Worm (Caenorhabditis elegans) whole organism, young adult: ENCODE results near the gene mapk-15.
A peak's percentile ranks its signal among the peaks of the same experiment; 100 is the strongest.

Experiments
- B0019.2 ChIP-seq: fragments of 200-800 bp; sonication (Bioruptor generic); conservative IDR thresholded peaks from 2 replicates; pipeline ENCODE4 v1.3.6; 2022; ENCODE audit warnings: missing genetic modification reagents, missing genetic modification characterization, missing compliant biosample characterization
- C17E4.6 ChIP-seq: fragments of 200-800 bp; sonication (Bioruptor generic); IDR thresholded peaks from 2 replicates; pipeline ENCODE4 v1.3.6; 2022; ENCODE audit warnings: missing genetic modification reagents, missing genetic modification characterization, missing compliant biosample characterization
- D2030.7 ChIP-seq: fragments of 200-800 bp; sonication (Bioruptor generic); IDR thresholded peaks from 2 replicates; pipeline ENCODE4 v1.3.6; 2022; ENCODE audit warnings: missing genetic modification reagents, missing genetic modification characterization, missing compliant biosample characterization
- F33H1.4 ChIP-seq: fragments of 200-800 bp; sonication (Bioruptor generic); IDR thresholded peaks from 2 replicates; pipeline ENCODE4 v1.3.6; 2022; ENCODE audit warnings: missing genetic modification reagents, missing genetic modification characterization, missing compliant biosample characterization
- F37B4.10 ChIP-seq: fragments of 200-800 bp; sonication (Bioruptor generic); IDR thresholded peaks from 2 replicates; pipeline ENCODE4 v1.3.6; 2022; ENCODE audit warnings: missing genetic modification characterization, missing compliant biosample characterization
- F39B2.1 ChIP-seq: fragments of 200-800 bp; sonication (Bioruptor generic); IDR thresholded peaks from 2 replicates; pipeline ENCODE4 v1.3.6; 2022; ENCODE audit warnings: missing genetic modification reagents, missing genetic modification characterization, missing compliant biosample characterization
- F52B5.7 ChIP-seq: sonication (generic microtip); optimal IDR thresholded peaks from 2 replicates; lab custom pipeline; 2016; ENCODE audit warnings: mild to moderate bottlenecking, missing genetic modification characterization, missing compliant biosample characterization
- F57A8.1 ChIP-seq: fragments of 200-800 bp; sonication (Bioruptor generic); optimal IDR thresholded peaks from 2 replicates; lab custom pipeline; 2018; ENCODE audit warnings: mild to moderate bottlenecking, missing genetic modification characterization, moderate library complexity, missing compliant biosample characterization
- K12H6.12 ChIP-seq: fragments of 200-800 bp; sonication (Bioruptor generic); optimal IDR thresholded peaks from 2 replicates; lab custom pipeline; 2018; ENCODE audit warnings: mild to moderate bottlenecking, missing genetic modification characterization, missing compliant biosample characterization
- Y56A3A.18 ChIP-seq: fragments of 200-800 bp; sonication (Bioruptor generic); IDR thresholded peaks from 2 replicates; pipeline ENCODE4 v1.3.6; 2022; ENCODE audit warnings: missing genetic modification reagents, missing genetic modification characterization, missing compliant biosample characterization
- ama-1 ChIP-seq, 3 experiments: fragments of 150-350 bp in 1 of 3; sonication (generic microtip) in 2 of 3; optimal IDR thresholded peaks; 2 replicates each; lab custom pipeline; 2014 to 2018; ENCODE audit warnings: missing biosample characterization in 2 of 3, missing genetic modification characterization in 2 of 3, missing genetic modification reagents in 2 of 3
- attf-3 ChIP-seq: fragments of 200-800 bp; sonication (Bioruptor generic); conservative IDR thresholded peaks from 2 replicates; pipeline ENCODE4 v1.3.6; 2022; ENCODE audit warnings: missing genetic modification reagents, missing genetic modification characterization, missing compliant biosample characterization
- attf-5 ChIP-seq: fragments of 200-800 bp; sonication (Bioruptor generic); optimal IDR thresholded peaks from 2 replicates; lab custom pipeline; 2018; ENCODE audit warnings: mild to moderate bottlenecking, missing genetic modification characterization, missing compliant biosample characterization
- cebp-2 ChIP-seq: fragments of 200-800 bp; sonication (Bioruptor generic); IDR thresholded peaks from 2 replicates; pipeline ENCODE4 v1.3.6; 2022; ENCODE audit warnings: missing genetic modification characterization, missing compliant biosample characterization
- ceh-40 ChIP-seq: fragments of 200-800 bp; sonication (Bioruptor generic); IDR thresholded peaks from 2 replicates; pipeline ENCODE4 v1.3.6; 2022; ENCODE audit warnings: missing genetic modification characterization, missing compliant biosample characterization
- chd-7 ChIP-seq: sonication (generic microtip); optimal IDR thresholded peaks from 2 replicates; lab custom pipeline; 2016; ENCODE audit warnings: mild to moderate bottlenecking, missing genetic modification characterization, moderate library complexity, missing compliant biosample characterization
- dox-1 ChIP-seq: fragments of 200-800 bp; sonication (Bioruptor generic); IDR thresholded peaks from 2 replicates; pipeline ENCODE4 v1.3.6; 2022; ENCODE audit warnings: missing genetic modification reagents, missing genetic modification characterization, missing compliant biosample characterization
- dpl-1 ChIP-seq: fragments of 150-350 bp; optimal IDR thresholded peaks from 2 replicates; lab custom pipeline; 2014; ENCODE audit warnings: missing biosample characterization, missing genetic modification reagents, missing genetic modification characterization
- efl-1 ChIP-seq: fragments of 150-350 bp; optimal IDR thresholded peaks from 2 replicates; lab custom pipeline; 2014; ENCODE audit warnings: missing biosample characterization, missing genetic modification reagents, missing genetic modification characterization
- ekl-4 ChIP-seq: fragments of 200-800 bp; sonication (Bioruptor generic); IDR thresholded peaks from 2 replicates; pipeline ENCODE4 v1.3.6; 2022; ENCODE audit warnings: missing genetic modification reagents, missing genetic modification characterization, missing compliant biosample characterization
- fkh-3 ChIP-seq: sonication (generic microtip); optimal IDR thresholded peaks from 2 replicates; lab custom pipeline; 2016; ENCODE audit warnings: mild to moderate bottlenecking, missing genetic modification characterization, missing compliant biosample characterization
- gei-17 ChIP-seq: fragments of 200-800 bp; sonication (Bioruptor generic); optimal IDR thresholded peaks from 2 replicates; lab custom pipeline; 2018; ENCODE audit warnings: mild to moderate bottlenecking, missing genetic modification characterization, missing compliant biosample characterization
- hlh-26 ChIP-seq: fragments of 200-800 bp; sonication (Bioruptor generic); conservative IDR thresholded peaks from 2 replicates; pipeline ENCODE4 v1.3.6; 2022; ENCODE audit warnings: missing genetic modification reagents, missing genetic modification characterization, missing compliant biosample characterization
- hmg-1.2 ChIP-seq: fragments of 200-800 bp; sonication (Bioruptor generic); IDR thresholded peaks from 2 replicates; pipeline ENCODE4 v1.3.6; 2022; ENCODE audit warnings: missing genetic modification reagents, missing genetic modification characterization, missing compliant biosample characterization
- hsf-1 ChIP-seq: fragments of 200-800 bp; sonication (Bioruptor generic); IDR thresholded peaks from 2 replicates; pipeline ENCODE4 v1.3.6; 2022; ENCODE audit warnings: missing genetic modification reagents, missing genetic modification characterization, missing compliant biosample characterization
- lin-54 ChIP-seq: fragments of 200-800 bp; sonication (Bioruptor generic); optimal IDR thresholded peaks from 2 replicates; lab custom pipeline; 2018; ENCODE audit warnings: mild to moderate bottlenecking, missing genetic modification characterization, missing compliant biosample characterization
- lsl-1 ChIP-seq: fragments of 200-800 bp; sonication (Bioruptor generic); optimal IDR thresholded peaks from 2 replicates; lab custom pipeline; 2018; ENCODE audit warnings: mild to moderate bottlenecking, missing genetic modification characterization, moderate library complexity, missing compliant biosample characterization
- madf-6 ChIP-seq: fragments of 200-800 bp; sonication (Bioruptor generic); IDR thresholded peaks from 2 replicates; pipeline ENCODE4 v1.3.6; 2022; ENCODE audit warnings: missing genetic modification reagents, missing genetic modification characterization, missing compliant biosample characterization
- madf-8 ChIP-seq: fragments of 200-800 bp; sonication (Bioruptor generic); conservative IDR thresholded peaks from 2 replicates; pipeline ENCODE4 v1.3.6; 2022; ENCODE audit warnings: missing genetic modification reagents, missing genetic modification characterization, missing compliant biosample characterization
- mcd-1 ChIP-seq: fragments of 200-800 bp; sonication (Bioruptor generic); IDR thresholded peaks from 2 replicates; pipeline ENCODE4 v1.3.6; 2022; ENCODE audit warnings: missing genetic modification reagents, missing genetic modification characterization, missing compliant biosample characterization
- mes-4 ChIP-seq: sonication (generic microtip); optimal IDR thresholded peaks from 2 replicates; lab custom pipeline; 2016; ENCODE audit warnings: missing genotype, missing genetic modification characterization, missing compliant biosample characterization
- pbrm-1 ChIP-seq: fragments of 200-800 bp; sonication (Bioruptor generic); IDR thresholded peaks from 2 replicates; pipeline ENCODE4 v1.3.6; 2022; ENCODE audit warnings: missing genetic modification reagents, missing genetic modification characterization, missing compliant biosample characterization
- rec-8 ChIP-seq, 2 experiments: sonication (generic microtip); optimal IDR thresholded peaks; 2 replicates each; lab custom pipeline; 2016; ENCODE audit warnings: mild to moderate bottlenecking in 2 of 2, missing genetic modification characterization in 2 of 2, missing genetic modification reagents in 2 of 2, missing genotype in 2 of 2, missing biosample characterization in 1 of 2, missing compliant biosample characterization in 1 of 2, moderate library complexity in 1 of 2
- rpc-1 ChIP-seq, 2 experiments: fragments of 150-350 bp in 1 of 2; sonication (generic microtip) in 1 of 2; optimal IDR thresholded peaks; 2 replicates each; lab custom pipeline; 2014 to 2018; ENCODE audit warnings: missing biosample characterization in 1 of 2, missing genetic modification characterization in 1 of 2, missing genetic modification reagents in 1 of 2, missing genotype in 1 of 2
- snpc-1.3 ChIP-seq: sonication (generic microtip); optimal IDR thresholded peaks from 2 replicates; lab custom pipeline; 2017; ENCODE audit warnings: missing genetic modification characterization, mild to moderate bottlenecking, missing compliant biosample characterization, antibody characterized with exemption, moderate library complexity, missing genotype, missing genetic modification reagents; ENCODE audit not compliant: insufficient read depth
- sptf-2 ChIP-seq: fragments of 200-800 bp; sonication (Bioruptor generic); optimal IDR thresholded peaks from 2 replicates; lab custom pipeline; 2018; ENCODE audit warnings: mild to moderate bottlenecking, missing genetic modification characterization, missing compliant biosample characterization
- xnd-1 ChIP-seq: sonication (generic microtip); optimal IDR thresholded peaks from 2 replicates; lab custom pipeline; 2016; ENCODE audit warnings: missing genotype, missing genetic modification reagents, missing genetic modification characterization, missing compliant biosample characterization
- ztf-18 ChIP-seq: sonication (generic microtip); optimal IDR thresholded peaks from 2 replicates; lab custom pipeline; 2016; ENCODE audit warnings: missing genotype, mild to moderate bottlenecking, missing genetic modification characterization, missing compliant biosample characterization
- ztf-22 ChIP-seq: fragments of 200-800 bp; sonication (Bioruptor generic); optimal IDR thresholded peaks from 2 replicates; lab custom pipeline; 2018; ENCODE audit warnings: mild to moderate bottlenecking, missing genetic modification characterization, moderate library complexity, missing compliant biosample characterization
- ztf-25 ChIP-seq: fragments of 200-800 bp; sonication (Bioruptor generic); IDR thresholded peaks from 2 replicates; pipeline ENCODE4 v1.3.6; 2022; ENCODE audit warnings: missing genetic modification reagents, missing genetic modification characterization, missing compliant biosample characterization
- ztf-26 ChIP-seq: sonication (generic microtip); optimal IDR thresholded peaks from 2 replicates; lab custom pipeline; 2017; ENCODE audit warnings: missing genetic modification characterization, missing compliant biosample characterization
- ztf-28 ChIP-seq: fragments of 200-800 bp; sonication (Bioruptor generic); IDR thresholded peaks from 2 replicates; pipeline ENCODE4 v1.3.6; 2022; ENCODE audit warnings: missing genetic modification reagents, missing genetic modification characterization, missing compliant biosample characterization
- ztf-3 ChIP-seq: fragments of 200-800 bp; sonication (Bioruptor generic); optimal IDR thresholded peaks from 2 replicates; lab custom pipeline; 2018; ENCODE audit warnings: mild to moderate bottlenecking, missing genetic modification characterization, missing compliant biosample characterization

The mapk-15 gene

ce11 chrIII:6067557-6067956, at the start of gene mapk-15:
Gene mapk-15 (plus strand): TSS chrIII:6067857.
- TF ChIP-seq F39B2.1 (GFP tag; lab: Robert Waterston, UW) (no peak), ztf-22 (GFP tag; lab: Kevin White, UChicago) (no peak), mcd-1 (no peak), F37B4.10 (GFP tag; lab: Robert Waterston, UW) (no peak), pbrm-1 (GFP tag; lab: Robert Waterston, UW) (no peak), attf-5 (GFP tag; lab: Kevin White, UChicago) (no peak)
- TF ChIP-seq, all 124 proteins: peak for 0

- TF ChIP-seq D2030.7 (GFP tag; lab: Robert Waterston, UW), result 0 out of 2 replicates have a peak, but pooled peaks have one; percentile 0
- no peak for TF ChIP-seq F52B5.7 (tag; lab: Kevin White, UChicago)
- peak; percentile 98 for TF ChIP-seq hmg-1.2 (GFP tag; lab: Robert Waterston, UW)
- no peak for TF ChIP-seq ama-1 (optimal IDR thresholded peaks at IDR 0.05; lab: Kevin White, UChicago)
- TF ChIP-seq ama-1 (GFP tag; optimal IDR thresholded peaks at IDR 0.05; lab: Kevin White, UChicago), result no peak
- peak; percentile 76 for TF ChIP-seq efl-1 (GFP tag; lab: Kevin White, UChicago)
- no peak for TF ChIP-seq K12H6.12 (tag; lab: Kevin White, UChicago)
- no peak for TF ChIP-seq F57A8.1 (GFP tag; lab: Kevin White, UChicago)
- TF ChIP-seq rpc-1 (optimal IDR thresholded peaks at IDR 0.05; lab: Kevin White, UChicago), result no peak
- TF ChIP-seq rpc-1 (tag; optimal IDR thresholded peaks at IDR 0.05; lab: Kevin White, UChicago), result no peak
- TF ChIP-seq mes-4 (tag; lab: Kevin White, UChicago), result no peak
- peak; percentile 2 for TF ChIP-seq snpc-1.3 (tag; lab: Kevin White, UChicago)
- no peak for TF ChIP-seq ekl-4
- TF ChIP-seq gei-17 (GFP tag; lab: Kevin White, UChicago), result no peak
- no peak for TF ChIP-seq hlh-26
- TF ChIP-seq F33H1.4, result 0 out of 2 replicates have a peak, but pooled peaks have one; percentile 6
- TF ChIP-seq lsl-1, result peak; percentile 52
- TF ChIP-seq mcd-1, result peak; percentile 92
- no peak for TF ChIP-seq hsf-1 (GFP tag; lab: Robert Waterston, UW)
- TF ChIP-seq fkh-3 (tag; lab: Kevin White, UChicago), result no peak
- TF ChIP-seq sptf-2 (GFP tag; lab: Kevin White, UChicago), result no peak
- peak; percentile 30 for TF ChIP-seq lin-54 (GFP tag; lab: Kevin White, UChicago)
- TF ChIP-seq xnd-1 (tag; lab: Kevin White, UChicago), result peak; percentile 6
- TF ChIP-seq ztf-3 (GFP tag; lab: Kevin White, UChicago), result no peak
- TF ChIP-seq ztf-25 (GFP tag; lab: Robert Waterston, UW), result no peak
- TF ChIP-seq pbrm-1 (GFP tag; lab: Robert Waterston, UW), result no peak
- TF ChIP-seq attf-3 (GFP tag; lab: Robert Waterston, UW), result no peak
- TF ChIP-seq ztf-18 (tag; lab: Kevin White, UChicago), result no peak
- no peak for TF ChIP-seq ztf-26 (tag; lab: Kevin White, UChicago)
- no peak for TF ChIP-seq cebp-2 (GFP tag; lab: Robert Waterston, UW)
- no peak for TF ChIP-seq Y56A3A.18 (GFP tag; lab: Robert Waterston, UW)
- no peak for TF ChIP-seq C17E4.6 (GFP tag; lab: Robert Waterston, UW)
- TF ChIP-seq rec-8 (tag; optimal IDR thresholded peaks at IDR 0.05; lab: Kevin White, UChicago), result no peak
- no peak; the same call in 1 of the 2 replicates for TF ChIP-seq madf-8
- no peak for TF ChIP-seq chd-7 (tag; lab: Kevin White, UChicago)
- no peak for TF ChIP-seq F39B2.1 (GFP tag; lab: Robert Waterston, UW)
- peak; percentile 52; the same call in 1 of the 2 replicates for TF ChIP-seq madf-6 (GFP tag; lab: Robert Waterston, UW)
- TF ChIP-seq B0019.2, result no peak
- TF ChIP-seq ceh-40 (GFP tag; lab: Robert Waterston, UW), result no peak
- no peak for TF ChIP-seq ztf-28 (GFP tag; lab: Robert Waterston, UW)
- peak; percentile 5 for TF ChIP-seq dpl-1 (GFP tag; lab: Kevin White, UChicago)
- TF ChIP-seq dox-1 (GFP tag; lab: Robert Waterston, UW), result peak; percentile 47; the same call in 1 of the 2 replicates
Measured at ce11 chrIII:6019512-6020209, 48.0 kb upstream of the mapk-15 start, which contains the start of the genes npp-10 and cyk-3. Gene npp-10 (minus strand): TSS chrIII:6019562. Gene cyk-3 (plus strand): TSS chrIII:6020159.
